Worm (Caenorhabditis elegans) whole organism, L4 larva: ENCODE data around the gene cwn-2.

Source experiments
- Y48G9A.11 ChIP-seq: fragments of 200-800 bp; sonication (Bioruptor generic); IDR thresholded peaks from 2 replicates; pipeline ENCODE4 v1.3.6; 2022; ENCODE audit warnings: missing genetic modification reagents, missing genetic modification characterization, missing compliant biosample characterization
- fos-1 ChIP-seq: fragments of 150-350 bp; optimal IDR thresholded peaks from 2 replicates; lab custom pipeline; 2014; ENCODE audit warnings: missing biosample characterization, missing genetic modification characterization
- lin-39 ChIP-seq: fragments of 150-350 bp; optimal IDR thresholded peaks from 2 replicates; lab custom pipeline; 2014; ENCODE audit warnings: missing biosample characterization, missing genetic modification reagents, missing genetic modification characterization
- mep-1 ChIP-seq: fragments of 150-350 bp; sonication (generic microtip); optimal IDR thresholded peaks from 3 replicates; lab custom pipeline; 2014; ENCODE audit warnings: missing biosample characterization, missing genetic modification characterization
- nhr-111 ChIP-seq: fragments of 200-800 bp; sonication (Bioruptor generic); optimal IDR thresholded peaks from 2 replicates; lab custom pipeline; 2018; ENCODE audit warnings: mild to moderate bottlenecking, missing genetic modification characterization, missing compliant biosample characterization
- snpc-1.2 ChIP-seq: fragments of 200-800 bp; sonication (Bioruptor generic); IDR thresholded peaks from 2 replicates; pipeline ENCODE4 v1.3.6; 2022; ENCODE audit warnings: missing genetic modification reagents, missing genetic modification characterization, missing compliant biosample characterization
- unc-62 ChIP-seq, 3 experiments: fragments of 150-350 bp in 1 of 3; sonication (generic microtip); optimal IDR thresholded peaks in 2 of 3; peaks in 1 of 3; 1 replicate in 1 of 3; 2 replicates in 2 of 3; lab custom pipeline; 2014 to 2017; ENCODE audit warnings: missing biosample characterization in 3 of 3, missing genetic modification characterization in 3 of 3, missing genetic modification reagents in 3 of 3, missing genotype in 1 of 3

- TF ChIP-seq Y48G9A.11 (no peak), unc-62 (GFP tag; optimal IDR thresholded peaks at IDR 0.05 in 1 of 2; lab: Kevin White, UChicago) (no peak), unc-62 (tag; optimal IDR thresholded peaks at IDR 0.05; lab: Kevin White, UChicago) (no peak), snpc-1.2 (GFP tag; lab: Robert Waterston, UW) (no peak), fos-1 (tag; lab: Kevin White, UChicago) (no peak), lin-39 (no peak), mep-1 (tag; lab: Kevin White, UChicago) (no peak), nhr-111 (GFP tag; lab: Kevin White, UChicago) (no peak)
These were observed 47.5 kb downstream of the cwn-2 start, which contains the start of gene C04G2.10 for ce11 chrIV:10115142-10115541.
